Fruit fly (Drosophila melanogaster) whole organism, embryonic: ENCODE results near the gene Pi4KIIalpha.

Experiments
- ATbp ChIP-seq: fragments of 200-800 bp; sonication (Bioruptor generic); optimal IDR thresholded peaks from 2 replicates; lab custom pipeline; 2017; ENCODE audit warnings: missing biosample characterization, mild to moderate bottlenecking, missing genetic modification characterization, missing genetic modification reagents
- Antp ChIP-seq: fragments of 200-800 bp; sonication (Bioruptor generic); optimal IDR thresholded peaks from 3 replicates; lab custom pipeline; 2016; ENCODE audit warnings: missing biosample characterization, missing genetic modification characterization
- CG10209 ChIP-seq: fragments of 200-800 bp; sonication (Bioruptor generic); optimal IDR thresholded peaks from 3 replicates; lab custom pipeline; 2017; ENCODE audit warnings: missing biosample characterization, mild to moderate bottlenecking, missing genetic modification characterization, missing genetic modification reagents
- CG11723 ChIP-seq: fragments of 200-800 bp; sonication (Bioruptor generic); optimal IDR thresholded peaks from 2 replicates; lab custom pipeline; 2017; ENCODE audit warnings: missing biosample characterization, mild to moderate bottlenecking, missing genetic modification characterization
- CG12155 ChIP-seq: fragments of 200-800 bp; sonication (Bioruptor generic); optimal IDR thresholded peaks from 3 replicates; lab custom pipeline; 2016; ENCODE audit warnings: missing biosample characterization, missing genetic modification characterization
- CG12236 ChIP-seq: fragments of 200-800 bp; sonication (Bioruptor generic); optimal IDR thresholded peaks from 2 replicates; lab custom pipeline; 2016; ENCODE audit warnings: missing biosample characterization, missing genetic modification characterization
- CG1233 ChIP-seq: fragments of 200-800 bp; sonication (Bioruptor generic); optimal IDR thresholded peaks from 4 replicates; lab custom pipeline; 2018; ENCODE audit warnings: missing biosample characterization, mild to moderate bottlenecking, missing genetic modification characterization
- CG12744 ChIP-seq: fragments of 200-800 bp; sonication (Bioruptor generic); optimal IDR thresholded peaks from 2 replicates; lab custom pipeline; 2016; ENCODE audit warnings: missing biosample characterization, missing genetic modification characterization
- CG13424 ChIP-seq: fragments of 200-800 bp; sonication (Bioruptor generic); optimal IDR thresholded peaks from 2 replicates; lab custom pipeline; 2019; ENCODE audit warnings: missing biosample characterization, mild to moderate bottlenecking, missing genetic modification characterization, moderate library complexity
- CG13775 ChIP-seq: fragments of 200-800 bp; sonication (Bioruptor generic); optimal IDR thresholded peaks from 3 replicates; lab custom pipeline; 2017; ENCODE audit warnings: missing biosample characterization, mild to moderate bottlenecking, missing genetic modification characterization
- CG1529 ChIP-seq: fragments of 200-800 bp; sonication (Bioruptor generic); optimal IDR thresholded peaks from 3 replicates; lab custom pipeline; 2018; ENCODE audit warnings: missing biosample characterization, missing genetic modification characterization
- CG16863 ChIP-seq: fragments of 200-800 bp; sonication (Bioruptor generic); optimal IDR thresholded peaks from 3 replicates; lab custom pipeline; 2016; ENCODE audit warnings: missing biosample characterization, missing genetic modification characterization
- CG17359 ChIP-seq: fragments of 200-800 bp; sonication (Bioruptor generic); optimal IDR thresholded peaks from 3 replicates; lab custom pipeline; 2018; ENCODE audit warnings: missing biosample characterization, mild to moderate bottlenecking, missing genetic modification characterization, moderate library complexity
- CG17385 ChIP-seq: fragments of 200-800 bp; sonication (Bioruptor generic); optimal IDR thresholded peaks from 3 replicates; lab custom pipeline; 2018; ENCODE audit warnings: missing biosample characterization, mild to moderate bottlenecking, missing genetic modification characterization
- CG18599 ChIP-seq: fragments of 200-800 bp; sonication (Bioruptor generic); optimal IDR thresholded peaks from 3 replicates; lab custom pipeline; 2017; ENCODE audit warnings: missing biosample characterization, missing genetic modification characterization, mild to moderate bottlenecking, moderate library complexity, missing genetic modification reagents
- CG30020 ChIP-seq: fragments of 200-800 bp; optimal IDR thresholded peaks from 2 replicates; lab custom pipeline; 2019; ENCODE audit warnings: missing biosample characterization, mild to moderate bottlenecking, missing genetic modification characterization, moderate library complexity
- CG3407 ChIP-seq: fragments of 200-800 bp; sonication (Bioruptor generic); optimal IDR thresholded peaks from 2 replicates; lab custom pipeline; 2018; ENCODE audit warnings: missing biosample characterization, mild to moderate bottlenecking, missing genetic modification characterization
- CG34422 ChIP-seq: fragments of 200-800 bp; sonication (Bioruptor generic); IDR thresholded peaks from 3 replicates; pipeline ENCODE4 v1.3.6; 2022; ENCODE audit warnings: missing biosample characterization, missing genetic modification characterization
- CG3847 ChIP-seq: fragments of 200-800 bp; sonication (Bioruptor generic); IDR thresholded peaks from 2 replicates; pipeline ENCODE4 v1.3.6; 2022; ENCODE audit warnings: missing biosample characterization, missing genetic modification characterization
- CG6254 ChIP-seq: fragments of 200-800 bp; sonication (Bioruptor generic); optimal IDR thresholded peaks from 3 replicates; lab custom pipeline; 2017; ENCODE audit warnings: mild to moderate bottlenecking, missing biosample characterization, missing genetic modification reagents, missing genetic modification characterization
- CG6654 ChIP-seq: fragments of 200-800 bp; sonication (Bioruptor generic); optimal IDR thresholded peaks from 2 replicates; lab custom pipeline; 2017; ENCODE audit warnings: missing biosample characterization, mild to moderate bottlenecking, missing genetic modification characterization
- CG7357 ChIP-seq: fragments of 200-800 bp; sonication (Bioruptor generic); IDR thresholded peaks from 3 replicates; pipeline ENCODE4 v1.3.6; 2022; ENCODE audit warnings: missing biosample characterization, missing genetic modification characterization
- CG7928 ChIP-seq: fragments of 200-800 bp; sonication (Bioruptor generic); optimal IDR thresholded peaks from 2 replicates; lab custom pipeline; 2017; ENCODE audit warnings: missing biosample characterization, mild to moderate bottlenecking, missing genetic modification characterization
- CG9437 ChIP-seq: fragments of 200-800 bp; sonication (Bioruptor generic); optimal IDR thresholded peaks from 2 replicates; lab custom pipeline; 2018; ENCODE audit warnings: missing biosample characterization, mild to moderate bottlenecking, missing genetic modification characterization
- CrebB ChIP-seq: fragments of 200-800 bp; sonication (Bioruptor generic); optimal IDR thresholded peaks from 3 replicates; lab custom pipeline; 2018; ENCODE audit warnings: missing biosample characterization, mild to moderate bottlenecking, missing genetic modification characterization
- ERR ChIP-seq: fragments of 200-800 bp; sonication (Bioruptor generic); optimal IDR thresholded peaks from 2 replicates; lab custom pipeline; 2016; ENCODE audit warnings: missing biosample characterization, missing genetic modification characterization
- HmgD ChIP-seq: fragments of 200-800 bp; sonication (Bioruptor generic); optimal IDR thresholded peaks from 3 replicates; lab custom pipeline; 2016; ENCODE audit warnings: missing biosample characterization, missing genetic modification characterization
- Hmr ChIP-seq: fragments of 200-800 bp; sonication (Bioruptor generic); optimal IDR thresholded peaks from 3 replicates; lab custom pipeline; 2017; ENCODE audit warnings: mild to moderate bottlenecking, missing biosample characterization, missing genetic modification reagents, missing genetic modification characterization
- Rfx ChIP-seq: fragments of 200-800 bp; sonication (Bioruptor generic); IDR thresholded peaks from 2 replicates; pipeline ENCODE4 v1.3.6; 2022; ENCODE audit warnings: missing biosample characterization, missing genetic modification characterization
- Six4 ChIP-seq: fragments of 200-800 bp; sonication (Bioruptor generic); optimal IDR thresholded peaks from 2 replicates; lab custom pipeline; 2016; ENCODE audit warnings: missing biosample characterization, missing genetic modification characterization
- Sry-δ ChIP-seq: fragments of 200-800 bp; sonication (Bioruptor generic); optimal IDR thresholded peaks from 2 replicates; lab custom pipeline; 2016; ENCODE audit warnings: missing biosample characterization, missing genetic modification characterization
- al ChIP-seq: fragments of 200-800 bp; sonication (Bioruptor generic); IDR thresholded peaks from 2 replicates; pipeline ENCODE4 v1.3.6; 2022; ENCODE audit warnings: missing biosample characterization, missing genetic modification characterization
- ase ChIP-seq: fragments of 200-800 bp; sonication (Bioruptor generic); IDR thresholded peaks from 3 replicates; pipeline ENCODE4 v1.3.6; 2022; ENCODE audit warnings: missing biosample characterization, missing genetic modification characterization
- bowl ChIP-seq: fragments of 200-800 bp; sonication (Bioruptor generic); IDR thresholded peaks from 2 replicates; pipeline ENCODE4 v1.3.6; 2022; ENCODE audit warnings: missing biosample characterization, missing genetic modification characterization
- btn ChIP-seq: fragments of 200-800 bp; sonication (Bioruptor generic); optimal IDR thresholded peaks from 2 replicates; lab custom pipeline; 2016; ENCODE audit warnings: missing biosample characterization, missing genetic modification characterization
- cg ChIP-seq: fragments of 200-800 bp; sonication (Bioruptor generic); optimal IDR thresholded peaks from 3 replicates; lab custom pipeline; 2019; ENCODE audit warnings: missing biosample characterization, mild to moderate bottlenecking, missing genetic modification characterization, moderate library complexity
- chn ChIP-seq: fragments of 200-800 bp; sonication (Bioruptor generic); optimal IDR thresholded peaks from 2 replicates; lab custom pipeline; 2016; ENCODE audit warnings: missing biosample characterization, missing genetic modification characterization
- corto ChIP-seq: fragments of 200-800 bp; sonication (Bioruptor generic); optimal IDR thresholded peaks from 2 replicates; lab custom pipeline; 2016; ENCODE audit warnings: missing biosample characterization, mild to moderate bottlenecking, missing genetic modification characterization, moderate library complexity
- cwo ChIP-seq: fragments of 200-800 bp; sonication (Bioruptor generic); optimal IDR thresholded peaks from 3 replicates; lab custom pipeline; 2017; ENCODE audit warnings: missing biosample characterization, missing genetic modification characterization, mild to moderate bottlenecking, moderate library complexity, missing genetic modification reagents
- dysf ChIP-seq: fragments of 200-800 bp; sonication (Bioruptor generic); IDR thresholded peaks from 3 replicates; pipeline ENCODE4 v1.3.6; 2022; ENCODE audit warnings: missing biosample characterization, missing genetic modification characterization
- fd64A ChIP-seq: fragments of 200-800 bp; sonication (Bioruptor generic); optimal IDR thresholded peaks from 3 replicates; lab custom pipeline; 2018; ENCODE audit warnings: missing biosample characterization, mild to moderate bottlenecking, missing genetic modification characterization
- lilli ChIP-seq: fragments of 200-800 bp; sonication (Bioruptor generic); optimal IDR thresholded peaks from 3 replicates; lab custom pipeline; 2016; ENCODE audit warnings: missing biosample characterization, missing genetic modification characterization
- nmo ChIP-seq: fragments of 200-800 bp; sonication (Bioruptor generic); optimal IDR thresholded peaks from 2 replicates; lab custom pipeline; 2018; ENCODE audit warnings: missing biosample characterization, mild to moderate bottlenecking, missing genetic modification characterization, moderate library complexity
- nom ChIP-seq: fragments of 200-800 bp; sonication (Bioruptor generic); optimal IDR thresholded peaks from 2 replicates; lab custom pipeline; 2017; ENCODE audit warnings: missing biosample characterization, missing genetic modification characterization, mild to moderate bottlenecking, moderate library complexity, missing genetic modification reagents
- pan ChIP-seq, 4 experiments: fragments of >200 bp in 3 of 4; fragments of 200-800 bp in 1 of 4; sonication (Bioruptor generic) in 1 of 4; optimal IDR thresholded peaks in 3 of 4; IDR thresholded peaks in 1 of 4; 2 replicates each; pipeline versions ENCODE4 v1.3.6 to Lab custom; 2017 to 2022; ENCODE audit warnings: missing biosample characterization in 2 of 4, missing genetic modification characterization in 2 of 4, mixed read lengths in 1 of 4
- psq ChIP-seq: fragments of 200-800 bp; sonication (Bioruptor generic); optimal IDR thresholded peaks from 2 replicates; lab custom pipeline; 2017; ENCODE audit warnings: missing biosample characterization, missing genetic modification characterization
- row ChIP-seq: fragments of 200-800 bp; sonication (Bioruptor generic); IDR thresholded peaks from 3 replicates; pipeline ENCODE4 v1.3.6; 2022; ENCODE audit warnings: missing biosample characterization, missing genetic modification characterization
- scrt ChIP-seq: fragments of 200-800 bp; sonication (Bioruptor generic); optimal IDR thresholded peaks from 2 replicates; lab custom pipeline; 2018; ENCODE audit warnings: missing biosample characterization, mild to moderate bottlenecking, missing genetic modification characterization, moderate library complexity
- trem ChIP-seq: fragments of 200-800 bp; optimal IDR thresholded peaks from 3 replicates; lab custom pipeline; 2019; ENCODE audit warnings: missing biosample characterization, mild to moderate bottlenecking, missing genetic modification characterization, moderate library complexity
- zen ChIP-seq: fragments of 200-800 bp; sonication (Bioruptor generic); optimal IDR thresholded peaks from 3 replicates; lab custom pipeline; 2018; ENCODE audit warnings: missing biosample characterization, mild to moderate bottlenecking, missing genetic modification characterization, moderate library complexity

Gene Pi4KIIalpha

DNA sequence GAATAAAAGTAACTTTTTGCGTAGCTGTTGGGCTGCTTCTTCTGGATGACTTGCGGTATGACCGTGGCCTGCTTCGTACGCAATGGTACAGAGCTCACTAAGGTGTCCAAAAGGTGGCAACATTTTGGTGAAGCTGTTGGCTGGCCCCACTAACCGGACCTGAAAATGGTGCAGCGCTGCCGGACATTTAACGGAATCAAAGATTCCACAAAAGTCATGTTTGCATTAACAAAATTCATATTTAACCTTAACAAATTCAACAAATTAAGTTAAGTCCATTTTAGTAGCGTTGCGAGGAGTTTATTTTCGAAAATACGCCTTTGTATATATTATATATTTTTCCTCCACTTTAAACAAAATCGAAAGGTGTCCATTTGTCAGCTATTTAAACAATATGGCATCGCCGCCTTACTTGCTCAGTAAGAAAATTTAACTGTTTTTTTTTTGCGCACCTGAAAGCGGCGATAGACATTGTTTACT, 37.6 kb upstream of the Pi4KIIalpha start, which contains the start of the genes kra and SecS (continued):
- peak; percentile 30 for TF ChIP-seq Six4 (GFP tag; lab: Kevin White, UChicago)
- peak; percentile 72 for TF ChIP-seq CG18599 (GFP tag; lab: Kevin White, UChicago)
- TF ChIP-seq CG13775 (GFP tag; lab: Kevin White, UChicago), result peak; percentile 69
- TF ChIP-seq dysf (GFP tag; lab: Robert Waterston, UW), result no peak
- TF ChIP-seq cwo (GFP tag; lab: Kevin White, UChicago), result no peak
- TF ChIP-seq CG1233 (GFP tag; lab: Kevin White, UChicago), result peak; percentile 36
- TF ChIP-seq row (GFP tag; lab: Robert Waterston, UW), result no peak
- no peak for TF ChIP-seq cg (GFP tag; lab: Kevin White, UChicago)
- peak; percentile 62 for TF ChIP-seq Sry-δ (GFP tag; lab: Kevin White, UChicago)
- TF ChIP-seq scrt (GFP tag; lab: Kevin White, UChicago), result peak; percentile 46
- peak; percentile 31 for TF ChIP-seq CG6654
- TF ChIP-seq psq, result no peak
- TF ChIP-seq corto (GFP tag; lab: Kevin White, UChicago), result peak; percentile 45
- no peak for TF ChIP-seq CG7357 (GFP tag; lab: Robert Waterston, UW)
- TF ChIP-seq Rfx (GFP tag; lab: Robert Waterston, UW), result no peak
- TF ChIP-seq Hmr (GFP tag; lab: Kevin White, UChicago), result peak; percentile 81
- peak; percentile 21 for TF ChIP-seq CG12744 (GFP tag; lab: Kevin White, UChicago)
- no peak for TF ChIP-seq btn (GFP tag; lab: Kevin White, UChicago)
- no peak for TF ChIP-seq CG16863 (GFP tag; lab: Kevin White, UChicago)
- TF ChIP-seq ERR (GFP tag; lab: Kevin White, UChicago), result no peak
- peak; percentile 60 for TF ChIP-seq CG30020 (tag; lab: Kevin White, UChicago)
- TF ChIP-seq CG17385, result peak; percentile 48
- no peak for TF ChIP-seq CG12236 (GFP tag; lab: Kevin White, UChicago)
- TF ChIP-seq nom, result peak; percentile 1
- peak; percentile 77 for TF ChIP-seq CG13424 (tag; lab: Kevin White, UChicago)
- TF ChIP-seq trem, result peak; percentile 85
- TF ChIP-seq CG3847 (GFP tag; lab: Robert Waterston, UW), result no peak
- no peak for TF ChIP-seq al (GFP tag; lab: Robert Waterston, UW)
- TF ChIP-seq HmgD (GFP tag; lab: Kevin White, UChicago), result no peak
- peak; percentile 73 for TF ChIP-seq lilli (GFP tag; lab: Kevin White, UChicago)
- peak; percentile 4 for TF ChIP-seq CG9437
- TF ChIP-seq CG12155 (GFP tag; lab: Kevin White, UChicago), result peak; percentile 72
- peak; percentile 2 for TF ChIP-seq ATbp (GFP tag; lab: Kevin White, UChicago)
- TF ChIP-seq CG10209 (GFP tag; lab: Kevin White, UChicago), result peak; percentile 54
- peak; percentile 35 for TF ChIP-seq Antp
- no peak for TF ChIP-seq fd64A (GFP tag; lab: Kevin White, UChicago)
- TF ChIP-seq bowl (GFP tag; lab: Robert Waterston, UW), result no peak
- peak; percentile 67 for TF ChIP-seq chn (GFP tag; lab: Kevin White, UChicago)
- peak; percentile 56 for TF ChIP-seq CrebB (tag; lab: Kevin White, UChicago)
- peak; percentile 12 for TF ChIP-seq zen (tag; lab: Kevin White, UChicago)
- TF ChIP-seq nmo (GFP tag; lab: Kevin White, UChicago), result peak; percentile 75
- no peak for TF ChIP-seq pan (optimal IDR thresholded peaks at IDR 0.05; lab: Kevin White, UChicago)
- no peak for TF ChIP-seq pan (GFP tag; optimal IDR thresholded peaks at IDR 0.05 in 1 of 2, IDR thresholded peaks at IDR 0.05 in 1 of 2)
- peak; percentile 31 for TF ChIP-seq CG1529 (GFP tag; lab: Kevin White, UChicago)
- TF ChIP-seq CG17359 (tag; lab: Kevin White, UChicago), result peak; percentile 34
- TF ChIP-seq CG3407 (GFP tag; lab: Kevin White, UChicago), result no peak
- TF ChIP-seq CG11723 (GFP tag; lab: Kevin White, UChicago), result peak; percentile 57
- no peak for TF ChIP-seq CG6254 (GFP tag; lab: Kevin White, UChicago)
- peak; percentile 35 for TF ChIP-seq CG7928 (GFP tag; lab: Kevin White, UChicago)
- TF ChIP-seq ase, result no peak
- no peak for TF ChIP-seq CG34422
